Worm (Caenorhabditis elegans): Measurements from ENCODE around the gene ZK1236.1.
A peak's percentile ranks its signal among the peaks of the same experiment; 100 is the strongest.

Gene ZK1236.1

DNA sequence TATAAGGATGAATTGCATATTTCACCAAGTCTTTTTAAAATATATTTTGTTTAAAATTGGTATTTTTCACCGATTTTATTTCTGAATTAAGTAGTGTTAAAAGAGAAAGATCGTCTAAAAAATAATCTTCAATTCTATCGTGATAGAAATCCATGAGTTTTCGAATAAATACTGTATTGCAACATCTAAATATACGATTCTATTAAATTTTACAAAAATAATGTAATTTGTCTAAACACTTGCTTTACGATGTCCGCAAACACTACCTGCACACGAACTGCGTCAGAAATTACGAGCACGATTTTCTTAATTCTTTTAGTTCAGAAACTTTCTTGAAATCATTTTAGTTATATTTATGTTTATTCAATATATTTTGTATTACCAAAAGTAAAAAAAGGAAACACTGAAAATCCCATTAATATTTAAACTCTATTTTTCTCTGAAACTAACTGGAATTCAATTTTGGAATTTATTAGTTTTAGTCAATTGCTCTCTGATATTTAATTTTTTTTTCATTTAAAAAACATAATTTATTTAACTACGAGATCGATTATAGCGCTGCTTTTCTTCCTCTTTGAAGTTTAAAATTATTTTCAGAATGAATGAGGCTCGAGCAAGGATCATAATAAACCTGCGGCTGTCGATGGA is 20.2 kb downstream of the ZK1236.1 start, which contains the start of gene mrpl-32 (continued):
- TF ChIP-seq snpc-1.1 (tag; optimal IDR thresholded peaks at IDR 0.05; ENCODE audit: insufficient read depth): no peak
- TF ChIP-seq mcd-1 (GFP tag; IDR thresholded peaks at IDR 0.05): no peak
- TF ChIP-seq hlh-26 (GFP tag; conservative IDR thresholded peaks at IDR 0.05): no peak
- no peak for TF ChIP-seq ZK185.1 (tag; optimal IDR thresholded peaks at IDR 0.05; ENCODE audit: poor library complexity, severe bottlenecking)
- no peak for TF ChIP-seq ztf-26 (tag; optimal IDR thresholded peaks at IDR 0.05)
- TF ChIP-seq let-607 (tag; optimal IDR thresholded peaks at IDR 0.05): no peak
- TF ChIP-seq K12H6.12 (tag; optimal IDR thresholded peaks at IDR 0.05): no peak
- TF ChIP-seq rcor-1 (GFP tag; IDR thresholded peaks at IDR 0.05): 0 out of 2 replicates have a peak, but pooled peaks have one; percentile 5
- no peak for TF ChIP-seq him-1 (tag; optimal IDR thresholded peaks at IDR 0.05)
- no peak for TF ChIP-seq Y67H2A.10 (GFP tag; conservative IDR thresholded peaks at IDR 0.05)
- TF ChIP-seq mel-28 (tag; optimal IDR thresholded peaks at IDR 0.05; ENCODE audit: borderline replicate concordance): no peak
- peak in 1 of 3 experiments; percentile 13 for TF ChIP-seq lin-35 (GFP tag; optimal IDR thresholded peaks at IDR 0.05)
- no peak for TF ChIP-seq madf-3 (GFP tag; IDR thresholded peaks at IDR 0.05)
- no peak for TF ChIP-seq ccch-3 (GFP tag; optimal IDR thresholded peaks at IDR 0.05)
- TF ChIP-seq mxl-1 (tag; optimal IDR thresholded peaks at IDR 0.05): no peak
- no peak for TF ChIP-seq lsy-27 (tag; optimal IDR thresholded peaks at IDR 0.05; ENCODE audit: borderline replicate concordance, insufficient read depth)

ce11 chrIII:8450494-8450893 is 21.4 kb downstream of the ZK1236.1 start:
- TF ChIP-seq unc-130 (GFP tag; optimal IDR thresholded peaks at IDR 0.05): no peak
- no peak for TF ChIP-seq ceh-100 (GFP tag; IDR thresholded peaks at IDR 0.05)
- no peak for TF ChIP-seq dpff-1 (tag; optimal IDR thresholded peaks at IDR 0.05)
- TF ChIP-seq Y95B8A.8 (GFP tag; IDR thresholded peaks at IDR 0.05): no peak
- no peak for TF ChIP-seq ets-4 (GFP tag; optimal IDR thresholded peaks at IDR 0.05)
- TF ChIP-seq madf-6 (GFP tag; IDR thresholded peaks at IDR 0.05): peak; percentile 21; the same call in 1 of the 2 replicates
- TF ChIP-seq egl-18 (GFP tag; IDR thresholded peaks at IDR 0.05): no peak
- no peak for TF ChIP-seq ama-1 (optimal IDR thresholded peaks at IDR 0.05)
- no peak for TF ChIP-seq ama-1 (GFP tag; optimal IDR thresholded peaks at IDR 0.05)
- no peak for TF ChIP-seq K11D2.4 (GFP tag; IDR thresholded peaks at IDR 0.05)
- TF ChIP-seq atf-7 (tag; optimal IDR thresholded peaks at IDR 0.05): no peak
- TF ChIP-seq lin-26 (GFP tag; IDR thresholded peaks at IDR 0.05): no peak
- no peak for TF ChIP-seq ZK185.1 (tag; optimal IDR thresholded peaks at IDR 0.05; ENCODE audit: poor library complexity, severe bottlenecking)
- no peak for TF ChIP-seq hmg-20 (GFP tag; IDR thresholded peaks at IDR 0.05)
- peak; percentile 39 for TF ChIP-seq hrde-1 (tag; optimal IDR thresholded peaks at IDR 0.05; ENCODE audit: borderline replicate concordance)
- no peak for TF ChIP-seq madf-3 (GFP tag; IDR thresholded peaks at IDR 0.05)
- no peak for TF ChIP-seq nhr-80 (tag; optimal IDR thresholded peaks at IDR 0.05)
- peak; percentile 52; the same call in 1 of the 2 replicates for TF ChIP-seq hsf-1 (GFP tag; IDR thresholded peaks at IDR 0.05)
- TF ChIP-seq hlh-26 (GFP tag; conservative IDR thresholded peaks at IDR 0.05): no peak
- TF ChIP-seq repo-1 (tag; optimal IDR thresholded peaks at IDR 0.05): peak; percentile 39
- TF ChIP-seq attf-6 (GFP tag; IDR thresholded peaks at IDR 0.05): peak; percentile 28; the same call in 1 of the 2 replicates
- no peak for TF ChIP-seq pbrm-1 (GFP tag; IDR thresholded peaks at IDR 0.05)
- no peak for TF ChIP-seq Y53G8AR.9 (GFP tag; conservative IDR thresholded peaks at IDR 0.05)
- no peak for TF ChIP-seq lsy-27 (tag; optimal IDR thresholded peaks at IDR 0.05; ENCODE audit: borderline replicate concordance, insufficient read depth)
- TF ChIP-seq ztf-3 (GFP tag; optimal IDR thresholded peaks at IDR 0.05): no peak
- no peak for TF ChIP-seq ekl-4 (GFP tag; IDR thresholded peaks at IDR 0.05)
- no peak for TF ChIP-seq bed-1 (GFP tag; IDR thresholded peaks at IDR 0.05)
- TF ChIP-seq snpc-4 (GFP tag; optimal IDR thresholded peaks at IDR 0.05): no peak
- TF ChIP-seq snpc-4 (tag; optimal IDR thresholded peaks at IDR 0.05): no peak

Data from whole organism, young adult.